Fruit fly (Drosophila melanogaster): ENCODE results near the gene CG12104.

CG12104 gene

DNA sequence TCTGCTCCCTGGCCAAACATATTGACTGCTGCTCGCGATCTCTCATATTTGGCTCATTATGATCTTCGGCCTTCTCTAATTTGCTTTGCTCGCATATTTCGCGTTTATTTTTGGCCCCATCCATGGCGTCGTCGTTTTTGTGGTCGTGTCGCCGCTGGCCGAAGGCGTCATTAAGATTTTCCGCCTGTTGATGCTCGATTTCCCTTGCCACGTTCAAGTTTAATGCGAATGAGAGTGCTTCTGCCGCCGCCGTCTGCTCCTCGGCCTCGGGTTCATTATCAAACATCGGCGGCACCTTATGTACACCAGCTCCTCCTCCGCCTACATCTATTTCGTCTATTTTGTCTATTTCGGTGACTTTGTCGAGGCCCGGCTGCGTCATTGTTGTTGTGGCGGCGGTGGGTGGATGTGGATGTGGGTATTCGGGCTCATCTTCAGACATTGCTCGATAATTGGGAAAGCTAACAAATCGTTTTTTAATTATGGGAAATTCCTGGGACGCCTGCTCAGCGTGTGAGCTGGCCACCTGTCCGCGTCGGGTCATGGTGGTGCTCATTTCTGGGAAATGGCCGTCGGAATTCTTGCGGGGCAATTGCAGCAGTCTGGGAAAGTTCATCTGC is 12.1 kb upstream of the CG12104 start:
- no peak for TF ChIP-seq noc (tag; optimal IDR thresholded peaks at IDR 0.05)

DNA sequence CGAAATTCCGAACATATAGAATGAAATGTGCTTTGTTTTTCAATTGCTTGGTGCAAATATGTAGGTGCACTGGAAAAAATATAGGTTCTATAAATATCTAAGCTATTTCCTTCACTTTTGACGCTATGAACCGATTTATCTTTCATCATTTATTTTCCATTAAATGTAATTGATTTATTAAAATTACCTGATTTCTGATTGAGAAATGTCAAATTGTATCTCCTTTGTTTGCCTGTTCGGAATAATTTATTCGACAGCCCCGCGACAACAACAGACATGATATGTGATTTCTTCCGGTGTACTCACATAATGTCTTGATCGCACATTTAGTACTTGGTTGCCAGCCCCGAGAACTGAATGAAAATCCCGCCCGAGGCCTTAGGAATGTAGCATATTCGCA is 7.1 kb upstream of the CG12104 start:
- no peak for TF ChIP-seq noc (tag; optimal IDR thresholded peaks at IDR 0.05)

DNA sequence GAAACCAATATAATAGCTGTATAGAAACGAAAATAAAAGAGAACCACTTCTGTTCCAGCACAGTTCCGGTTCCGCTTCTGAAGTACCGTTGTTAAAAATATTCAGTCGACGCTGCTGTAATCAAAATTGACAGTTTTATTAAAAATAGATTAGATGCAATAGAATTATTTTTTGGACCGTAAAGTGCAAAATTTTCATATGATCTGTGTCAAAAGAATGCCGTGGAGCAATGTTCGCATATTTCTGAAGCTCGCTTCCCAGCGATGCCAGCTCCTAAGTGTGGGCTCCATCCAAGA is 307 bp upstream of the CG12104 start, which contains the start of the genes CG18170 and CG33791:
CG18170 (plus strand) TSS at position 122 of the 296 bp plus-strand sequence.
CG33791 (plus strand) TSS at position 122 of the 296 bp plus-strand sequence.
- TF ChIP-seq noc (tag; optimal IDR thresholded peaks at IDR 0.05) = no peak

DNA sequence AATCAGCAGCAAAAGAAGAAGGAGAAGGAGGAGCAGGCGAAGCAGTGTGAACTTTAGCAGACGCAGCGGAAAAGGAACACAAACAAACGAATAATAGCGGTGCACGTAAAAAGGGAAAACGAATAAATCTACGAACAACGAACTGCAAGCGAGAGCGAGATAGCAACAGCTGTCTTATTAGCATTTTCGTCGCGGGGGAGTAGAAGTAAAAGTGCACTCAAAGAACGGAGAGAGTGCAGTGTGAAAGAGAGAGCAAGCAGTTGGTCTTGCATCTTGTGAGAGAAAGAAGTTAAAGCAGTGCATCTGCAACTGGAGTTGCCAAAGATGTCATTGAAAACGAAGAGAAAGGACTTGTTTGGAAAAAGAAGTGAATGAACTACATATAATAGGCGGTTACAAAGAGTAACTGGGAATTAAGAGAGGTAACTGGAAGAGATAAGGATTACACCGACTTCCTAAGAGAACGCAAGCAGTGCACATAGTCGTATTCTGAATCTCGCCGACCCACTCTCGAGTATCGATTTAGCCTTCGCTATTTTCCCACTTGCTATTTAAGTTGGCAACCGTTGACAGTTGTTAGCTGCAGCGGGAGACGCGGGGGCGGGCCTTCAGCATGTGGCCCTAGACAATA is 9.5 kb downstream of the CG12104 start:
- no peak for TF ChIP-seq noc (tag; optimal IDR thresholded peaks at IDR 0.05)

DNA sequence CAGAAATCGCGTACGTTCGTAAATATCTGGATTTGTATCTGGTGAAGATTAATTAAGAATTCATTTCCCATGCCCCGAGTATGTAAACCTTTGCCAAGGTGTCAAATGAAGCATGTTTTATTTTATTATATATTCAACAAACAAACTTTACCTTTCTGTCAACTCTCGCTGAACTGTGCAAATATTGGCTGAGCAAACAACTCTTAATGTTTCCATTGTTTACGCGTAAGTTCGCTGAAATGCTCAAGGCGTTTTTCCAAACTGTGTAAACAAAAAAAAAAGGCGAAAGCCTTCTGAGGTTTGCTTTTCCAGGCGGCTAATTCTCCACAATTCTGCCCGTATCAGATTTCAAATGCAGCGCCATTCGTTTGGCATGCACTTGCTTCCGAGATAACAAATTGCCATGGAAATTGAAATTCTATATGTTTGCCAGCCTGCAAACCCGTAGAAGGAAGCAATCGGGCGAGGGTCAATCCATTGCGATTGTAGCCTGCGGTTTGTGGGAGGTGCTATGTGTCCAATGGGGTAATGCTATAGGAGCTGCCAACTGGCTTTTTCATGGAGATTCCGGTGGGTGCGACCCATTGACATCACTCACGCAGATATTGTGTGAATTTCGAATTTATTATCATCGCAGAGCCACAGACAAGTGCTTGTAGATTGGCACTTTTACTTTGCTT is 10.6 kb downstream of the CG12104 start:
- peak; percentile 86 for TF ChIP-seq noc (tag; optimal IDR thresholded peaks at IDR 0.05)

DNA sequence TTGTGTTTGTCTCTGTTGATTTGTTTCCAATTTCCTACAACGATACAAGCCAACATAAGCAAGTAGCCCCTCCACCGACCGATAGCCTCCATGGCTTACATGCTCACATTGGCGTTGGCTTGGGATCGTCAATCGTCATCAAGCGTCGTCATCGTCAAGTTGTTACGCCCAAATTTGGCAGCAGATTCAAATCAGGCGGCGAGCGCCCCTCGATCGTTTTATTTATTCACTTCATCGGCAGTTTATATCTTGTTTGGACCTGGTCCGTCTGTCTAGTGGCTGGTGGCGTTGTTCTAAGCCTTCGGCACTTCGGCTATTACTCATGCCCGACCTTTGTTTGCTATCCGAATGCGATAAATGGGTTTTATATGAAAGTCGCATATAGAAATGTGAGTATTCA is 12.3 kb downstream of the CG12104 start:
- TF ChIP-seq noc (tag; optimal IDR thresholded peaks at IDR 0.05) = no peak

DNA sequence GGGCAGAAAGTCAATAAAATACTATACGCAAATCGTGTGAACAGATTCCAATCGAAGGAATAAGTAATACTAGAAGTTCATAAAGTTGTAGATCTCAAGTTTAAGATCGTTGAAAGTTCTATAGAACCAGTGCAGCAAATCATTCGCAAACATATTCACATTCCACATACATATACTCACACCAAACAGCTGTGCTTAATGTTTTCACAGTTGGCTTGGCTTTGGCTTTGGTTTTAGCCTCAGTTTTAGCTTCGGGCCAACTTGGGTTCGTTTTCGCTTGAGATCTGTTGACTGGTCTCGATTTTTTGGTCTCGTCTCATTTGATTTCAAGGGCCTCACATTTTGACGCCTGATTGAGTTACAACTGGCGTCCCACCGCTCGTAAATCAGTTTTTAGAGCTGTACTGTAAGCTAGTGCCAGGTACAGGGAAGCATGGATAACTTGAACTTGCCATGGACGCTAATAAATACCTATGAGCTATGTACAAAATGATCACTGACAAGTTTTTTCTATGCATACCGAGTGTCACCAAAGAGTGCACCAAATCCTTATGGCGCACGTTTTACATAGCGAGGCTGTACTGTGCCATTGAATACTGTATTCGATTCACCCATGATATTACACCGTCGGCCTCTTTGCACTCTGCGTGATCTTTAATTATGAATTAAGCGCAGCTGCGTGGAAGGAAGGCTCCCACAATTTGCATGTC is 15.2 kb downstream of the CG12104 start:
- TF ChIP-seq noc (tag; optimal IDR thresholded peaks at IDR 0.05) = peak; percentile 57

DNA sequence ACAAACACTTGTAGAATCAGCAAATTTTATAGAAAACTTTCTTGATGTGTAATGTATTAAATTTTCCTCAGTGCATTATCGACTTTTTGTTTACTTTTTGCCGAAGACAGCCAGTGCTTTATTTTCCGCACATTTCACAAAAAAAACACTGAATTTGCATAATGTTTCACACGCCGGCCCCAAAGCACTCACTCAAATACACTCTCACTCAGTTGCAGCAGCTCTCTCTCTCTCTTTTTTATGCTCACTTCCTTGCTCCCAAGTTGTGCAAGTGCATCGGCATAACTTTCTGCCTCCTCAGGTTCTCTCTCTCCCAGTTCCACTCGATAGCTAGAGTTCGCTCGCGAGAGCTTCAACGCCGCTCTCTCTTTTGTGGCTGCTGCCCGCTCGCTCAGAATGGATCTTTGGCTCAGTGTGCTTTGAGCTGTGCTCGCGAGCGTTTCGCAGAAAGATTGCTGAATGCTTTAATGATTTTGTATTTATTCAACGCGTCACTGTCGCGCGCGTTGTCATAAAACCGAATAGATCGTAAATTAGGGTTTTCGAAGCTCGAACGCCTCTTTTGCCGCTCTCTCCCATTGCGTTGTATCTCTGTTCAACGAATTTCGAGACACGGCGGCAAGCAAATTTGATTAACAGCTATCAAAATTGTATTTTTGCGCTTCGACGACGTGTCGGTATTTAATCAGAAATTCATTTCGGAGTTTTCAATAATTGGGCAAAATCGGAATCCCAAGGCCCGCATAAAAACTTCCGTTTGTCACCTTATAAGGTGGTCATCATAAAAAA is 16.0 kb downstream of the CG12104 start:
- TF ChIP-seq noc (tag; optimal IDR thresholded peaks at IDR 0.05) = peak; percentile 70

DNA sequence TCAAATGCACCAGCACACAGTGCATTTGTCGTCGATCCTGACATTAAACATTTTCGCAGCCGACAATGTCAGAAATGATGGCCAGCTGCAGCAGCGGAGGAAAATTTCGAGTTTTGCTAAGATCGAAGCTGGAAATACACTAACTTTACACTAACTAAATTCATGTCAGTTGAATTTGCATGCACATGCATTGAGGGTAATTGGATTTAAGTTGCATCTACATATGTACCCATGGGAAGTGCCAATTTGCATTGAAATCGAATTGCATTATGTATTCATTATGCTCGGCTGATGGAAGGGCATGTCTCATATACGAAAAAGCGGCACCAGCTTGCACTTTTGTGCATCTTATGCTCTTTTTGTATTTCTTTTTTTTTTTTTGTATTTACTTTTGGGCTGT is 17.7 kb downstream of the CG12104 start:
- no peak for TF ChIP-seq noc (tag; optimal IDR thresholded peaks at IDR 0.05)

DNA sequence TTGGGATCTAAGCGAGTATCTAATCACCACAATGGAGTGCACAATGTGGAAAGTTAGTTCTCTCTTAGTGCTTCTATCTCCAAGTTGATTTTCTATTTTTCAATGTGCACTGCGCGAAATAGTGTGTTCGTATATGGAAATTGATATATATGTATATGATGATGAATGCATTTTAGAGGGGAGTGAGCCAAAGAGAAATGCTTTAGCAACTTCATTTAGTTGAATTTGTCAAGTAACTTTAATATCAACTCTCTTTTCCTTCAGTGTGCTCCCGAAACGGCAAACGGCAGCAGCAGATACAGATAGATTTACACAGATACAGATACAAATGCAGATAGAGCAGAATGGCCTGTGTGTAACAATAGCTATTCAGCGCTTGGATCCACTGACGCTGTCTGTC is 18.5 kb downstream of the CG12104 start:
- no peak for TF ChIP-seq noc (tag; optimal IDR thresholded peaks at IDR 0.05)

DNA sequence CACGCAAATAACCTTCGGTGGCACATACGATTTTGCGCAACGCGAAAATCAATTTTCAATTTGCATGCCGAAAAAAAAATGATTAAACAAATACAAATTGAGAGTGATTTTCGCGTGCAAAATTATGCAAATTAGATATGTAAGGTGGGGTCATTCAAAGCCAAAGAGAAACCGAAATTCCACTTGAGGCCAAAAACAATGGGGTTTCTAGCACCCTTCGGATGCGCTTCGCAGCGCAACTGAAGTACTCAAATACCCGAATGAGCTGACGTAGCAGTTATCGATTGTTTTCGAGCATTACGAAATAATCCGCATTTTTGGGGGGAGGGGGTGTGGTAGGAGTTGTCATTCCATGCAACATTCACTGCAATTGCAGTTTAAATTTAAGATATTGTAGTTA is 21.7 kb downstream of the CG12104 start:
- TF ChIP-seq noc (tag; optimal IDR thresholded peaks at IDR 0.05) = no peak

DNA sequence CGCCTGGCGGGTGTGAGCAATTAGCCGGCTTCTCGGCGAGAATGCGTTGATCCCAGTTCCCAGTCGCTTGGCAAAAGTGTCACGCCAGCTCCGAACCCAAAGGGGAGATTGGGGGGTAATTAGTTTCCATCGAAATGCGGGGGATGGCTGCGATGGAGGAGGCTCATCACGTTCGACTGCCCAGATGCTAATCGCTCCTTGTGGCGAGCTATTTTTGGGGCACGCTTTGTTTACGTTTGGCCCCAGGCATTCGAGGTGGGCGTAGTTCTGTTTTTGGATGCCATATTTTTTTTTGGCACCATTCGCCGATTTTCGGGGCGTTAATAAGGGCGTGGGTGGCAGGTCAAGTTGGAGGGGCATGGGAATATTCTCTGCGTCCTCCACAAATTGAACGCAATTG is 22.3 kb downstream of the CG12104 start:
- TF ChIP-seq noc (tag; optimal IDR thresholded peaks at IDR 0.05) = no peak

DNA sequence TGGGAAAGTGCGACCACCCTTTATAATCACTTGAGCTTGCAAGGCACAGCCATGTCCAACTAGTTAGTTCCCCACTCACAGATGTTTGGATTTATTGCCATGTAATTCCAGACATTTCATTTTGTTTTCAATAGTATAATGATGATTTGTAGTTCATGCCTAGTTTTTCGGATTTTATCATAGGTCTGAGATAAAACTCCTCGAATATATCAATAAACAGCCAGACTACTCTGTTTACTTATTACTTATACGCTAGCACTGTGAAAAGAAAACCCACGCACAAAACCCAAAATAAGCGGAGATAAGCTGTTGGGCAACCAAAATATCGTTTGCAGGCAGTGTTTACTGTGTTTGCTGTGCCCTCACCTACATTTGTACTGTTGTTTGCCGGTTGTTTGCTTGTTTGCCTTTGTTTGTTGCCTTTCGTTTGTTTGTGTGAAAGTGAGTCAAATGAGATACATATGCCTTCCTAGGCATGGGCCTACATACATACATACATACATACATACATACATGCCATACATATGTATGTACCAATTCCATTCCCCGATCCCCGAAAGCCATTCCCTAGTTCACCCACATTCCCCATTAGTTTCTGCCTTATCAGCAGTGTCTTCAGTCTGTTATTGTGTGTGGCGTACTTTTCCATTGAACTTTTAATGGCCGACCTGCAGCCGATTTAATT is 23.2 kb downstream of the CG12104 start:
- peak; percentile 79 for TF ChIP-seq noc (tag; optimal IDR thresholded peaks at IDR 0.05)

DNA sequence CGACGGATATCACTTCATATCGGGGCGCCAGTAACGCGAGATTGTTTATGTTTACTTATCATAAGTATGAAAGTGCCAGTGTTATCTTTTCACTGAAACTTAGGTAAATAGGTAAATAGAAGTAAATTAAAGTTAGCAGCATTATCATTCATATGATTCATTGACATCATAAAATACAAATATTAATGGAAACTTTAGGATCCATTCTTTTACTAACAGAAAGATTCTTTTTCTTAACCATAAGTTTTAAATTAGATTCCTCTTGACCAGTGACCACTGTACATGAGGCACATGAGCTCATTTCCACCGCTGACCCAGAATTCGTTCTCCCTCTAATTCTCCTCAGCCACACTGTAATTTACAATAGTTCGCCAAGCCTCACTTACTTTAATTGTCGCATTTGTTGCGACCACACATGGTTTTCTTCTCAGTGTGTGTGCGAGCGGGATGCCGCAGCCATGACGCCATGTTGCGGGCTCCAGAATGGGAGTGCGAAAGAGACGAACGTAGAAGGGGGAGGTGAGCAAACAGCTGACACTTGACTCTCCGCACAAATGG is 24.0 kb downstream of the CG12104 start:
- peak; percentile 64 for TF ChIP-seq noc (tag; optimal IDR thresholded peaks at IDR 0.05)

DNA sequence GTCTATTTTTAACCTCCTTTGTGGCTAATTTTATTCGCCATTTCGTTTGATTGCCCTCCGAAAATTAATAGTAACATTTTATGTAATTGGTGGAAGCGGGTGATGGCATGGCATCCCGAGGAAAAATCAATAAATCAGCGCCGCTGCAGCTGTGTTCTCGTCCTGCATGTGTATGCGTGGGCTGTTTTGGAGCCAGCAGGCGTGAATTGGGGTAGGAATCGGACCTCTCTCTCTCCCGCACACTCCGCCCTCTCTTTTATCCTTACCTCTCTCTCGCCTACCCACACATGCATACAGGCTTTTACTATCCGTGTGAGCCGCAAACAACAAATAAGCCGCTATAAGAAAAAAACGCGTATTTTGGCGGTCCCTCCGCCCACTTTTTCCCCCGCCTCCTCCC is 25.1 kb downstream of the CG12104 start:
- TF ChIP-seq noc (tag; optimal IDR thresholded peaks at IDR 0.05) = no peak

Data from whole organism, larva.